Fruit fly (Drosophila melanogaster) whole organism, wandering third instar larva: ENCODE measurements around the gene Sqor.
A peak's percentile ranks its signal among the peaks of the same experiment; 100 is the strongest.

Experiments used
- Abd-B ChIP-seq: fragments of >200 bp; optimal IDR thresholded peaks from 2 replicates; lab custom pipeline; 2017; ENCODE audit warnings: missing biosample characterization, missing genetic modification characterization
- CG32264 ChIP-seq: fragments of 200-800 bp; sonication (Bioruptor generic); optimal IDR thresholded peaks from 2 replicates; lab custom pipeline; 2016; ENCODE audit warnings: missing biosample characterization, missing genetic modification characterization
- CG9705 ChIP-seq: fragments of 200-800 bp; sonication (Bioruptor generic); optimal IDR thresholded peaks from 2 replicates; lab custom pipeline; 2018; ENCODE audit warnings: missing biosample characterization, mild to moderate bottlenecking, missing genetic modification characterization
- CrebA ChIP-seq: fragments of 200-800 bp; sonication (Bioruptor generic); optimal IDR thresholded peaks from 2 replicates; lab custom pipeline; 2016; ENCODE audit warnings: missing biosample characterization, mild to moderate bottlenecking, missing genetic modification characterization, borderline replicate concordance
- Dif ChIP-seq: fragments of 200-275, 200-300 bp; sonication (Bioruptor generic); optimal IDR thresholded peaks from 2 replicates; lab custom pipeline; 2018; ENCODE audit warnings: missing biosample characterization, missing genetic modification characterization; ENCODE audit not compliant: partially characterized antibody
- GATAd ChIP-seq: sonication (Bioruptor generic); optimal IDR thresholded peaks from 2 replicates; lab custom pipeline; 2016; ENCODE audit warnings: missing biosample characterization, missing genetic modification characterization
- HLH106 ChIP-seq: fragments of 200-800 bp; optimal IDR thresholded peaks from 3 replicates; lab custom pipeline; 2019; ENCODE audit warnings: missing biosample characterization, mild to moderate bottlenecking, missing genetic modification characterization, moderate library complexity
- Hnf4 ChIP-seq: fragments of 200-800 bp; sonication (Bioruptor generic); optimal IDR thresholded peaks from 2 replicates; lab custom pipeline; 2016; ENCODE audit warnings: missing biosample characterization, mild to moderate bottlenecking, missing genetic modification characterization
- Hr83 ChIP-seq: fragments of 200-300 bp; sonication (Bioruptor generic); optimal IDR thresholded peaks from 2 replicates; lab custom pipeline; 2016; ENCODE audit warnings: missing biosample characterization, mild to moderate bottlenecking, missing genetic modification characterization, moderate library complexity; ENCODE audit not compliant: poor library complexity, severe bottlenecking
- Jra ChIP-seq: sonication (Bioruptor generic); optimal IDR thresholded peaks from 2 replicates; lab custom pipeline; 2016; ENCODE audit warnings: missing biosample characterization, missing genetic modification characterization
- Mio ChIP-seq: sonication (Bioruptor generic); optimal IDR thresholded peaks from 2 replicates; lab custom pipeline; 2016; ENCODE audit warnings: missing biosample characterization, missing genetic modification characterization
- Myc ChIP-seq: fragments of >200 bp; optimal IDR thresholded peaks from 2 replicates; lab custom pipeline; 2017
- N ChIP-seq: fragments of >200 bp; optimal IDR thresholded peaks from 2 replicates; lab custom pipeline; 2018; ENCODE audit warnings: missing biosample characterization, missing external identifiers, missing genetic modification characterization
- OdsH ChIP-seq: fragments of 200-800 bp; sonication (Bioruptor generic); optimal IDR thresholded peaks from 2 replicates; lab custom pipeline; 2016; ENCODE audit warnings: missing biosample characterization, mild to moderate bottlenecking, missing genetic modification characterization
- Rel ChIP-seq, 2 experiments: fragments of 200-800 bp; sonication (Bioruptor generic) in 1 of 2; optimal IDR thresholded peaks; 2 replicates in 1 of 2; 3 replicates in 1 of 2; lab custom pipeline; 2016 to 2019; ENCODE audit warnings: mild to moderate bottlenecking in 2 of 2, missing biosample characterization in 2 of 2, missing genetic modification characterization in 2 of 2, moderate library complexity in 1 of 2
- Sp1 ChIP-seq: fragments of 200-800 bp; sonication (Bioruptor generic); optimal IDR thresholded peaks from 3 replicates; lab custom pipeline; 2019; ENCODE audit warnings: missing biosample characterization, mild to moderate bottlenecking, missing genetic modification characterization, moderate library complexity
- Vsx2 ChIP-seq: fragments of 200-300, 225-300 bp; sonication (Bioruptor generic); optimal IDR thresholded peaks from 2 replicates; lab custom pipeline; 2018; ENCODE audit warnings: missing biosample characterization, missing genetic modification characterization; ENCODE audit not compliant: partially characterized antibody
- br ChIP-seq: fragments of 200-800 bp; sonication (Bioruptor generic); optimal IDR thresholded peaks from 2 replicates; lab custom pipeline; 2016; ENCODE audit warnings: missing biosample characterization, missing genetic modification characterization
- dl ChIP-seq, 2 experiments: fragments of 175-275, 200-275 bp in 1 of 2; fragments of 200-275 bp in 1 of 2; sonication (Bioruptor generic); optimal IDR thresholded peaks; lab custom pipeline; 2018; ENCODE audit warnings: mild to moderate bottlenecking in 2 of 2, missing biosample characterization in 2 of 2, missing genetic modification characterization in 2 of 2, moderate library complexity in 2 of 2; ENCODE audit not compliant: partially characterized antibody in 2 of 2, insufficient read depth in 1 of 2
- dsf ChIP-seq: sonication (Bioruptor generic); optimal IDR thresholded peaks from 2 replicates; lab custom pipeline; 2016; ENCODE audit warnings: missing biosample characterization, missing genetic modification characterization, borderline replicate concordance
- ey ChIP-seq: fragments of 200-800 bp; sonication (Bioruptor generic); optimal IDR thresholded peaks from 2 replicates; lab custom pipeline; 2016; ENCODE audit warnings: missing biosample characterization, missing genetic modification characterization
- foxo ChIP-seq, 2 experiments: fragments of 200-800 bp; sonication (Bioruptor generic); optimal IDR thresholded peaks; 2 replicates in 1 of 2; 3 replicates in 1 of 2; lab custom pipeline; 2016 to 2017; ENCODE audit warnings: missing biosample characterization in 2 of 2, missing genetic modification characterization in 2 of 2
- fru ChIP-seq: fragments of 200-800 bp; sonication (Bioruptor generic); optimal IDR thresholded peaks from 3 replicates; lab custom pipeline; 2016; ENCODE audit warnings: missing biosample characterization, mild to moderate bottlenecking, missing genetic modification characterization
- h ChIP-seq: fragments of 200-800 bp; sonication (Bioruptor generic); optimal IDR thresholded peaks from 3 replicates; lab custom pipeline; 2016; ENCODE audit warnings: missing biosample characterization, mild to moderate bottlenecking, missing genetic modification characterization
- jim ChIP-seq: fragments of 175-275, 200-325 bp; sonication (Bioruptor generic); optimal IDR thresholded peaks from 2 replicates; lab custom pipeline; 2016; ENCODE audit warnings: missing biosample characterization, mild to moderate bottlenecking, missing genetic modification characterization
- lola ChIP-seq: fragments of >200 bp; optimal IDR thresholded peaks from 2 replicates; lab custom pipeline; 2017; ENCODE audit warnings: missing biosample characterization, missing genetic modification characterization
- psq ChIP-seq: fragments of 200-800 bp; sonication (Bioruptor generic); optimal IDR thresholded peaks from 3 replicates; lab custom pipeline; 2017; ENCODE audit warnings: missing biosample characterization, mild to moderate bottlenecking, missing genetic modification characterization, moderate library complexity
- rgr ChIP-seq: fragments of 200-800 bp; sonication (Bioruptor generic); optimal IDR thresholded peaks from 3 replicates; lab custom pipeline; 2016; ENCODE audit warnings: missing biosample characterization, mild to moderate bottlenecking, missing genetic modification characterization
- sage ChIP-seq: fragments of 200-800 bp; sonication (Bioruptor generic); optimal IDR thresholded peaks from 2 replicates; lab custom pipeline; 2016; ENCODE audit warnings: missing biosample characterization, mild to moderate bottlenecking, missing genetic modification characterization
- tai ChIP-seq: sonication (Bioruptor generic); optimal IDR thresholded peaks from 2 replicates; lab custom pipeline; 2016; ENCODE audit warnings: missing biosample characterization, missing genetic modification characterization
- usp ChIP-seq: fragments of >200 bp; optimal IDR thresholded peaks from 2 replicates; lab custom pipeline; 2017; ENCODE audit warnings: missing biosample characterization, missing genetic modification characterization
- woc ChIP-seq: sonication (Bioruptor generic); optimal IDR thresholded peaks from 2 replicates; lab custom pipeline; 2016; ENCODE audit warnings: missing biosample characterization, mild to moderate bottlenecking, missing genetic modification characterization

Sqor gene

DNA sequence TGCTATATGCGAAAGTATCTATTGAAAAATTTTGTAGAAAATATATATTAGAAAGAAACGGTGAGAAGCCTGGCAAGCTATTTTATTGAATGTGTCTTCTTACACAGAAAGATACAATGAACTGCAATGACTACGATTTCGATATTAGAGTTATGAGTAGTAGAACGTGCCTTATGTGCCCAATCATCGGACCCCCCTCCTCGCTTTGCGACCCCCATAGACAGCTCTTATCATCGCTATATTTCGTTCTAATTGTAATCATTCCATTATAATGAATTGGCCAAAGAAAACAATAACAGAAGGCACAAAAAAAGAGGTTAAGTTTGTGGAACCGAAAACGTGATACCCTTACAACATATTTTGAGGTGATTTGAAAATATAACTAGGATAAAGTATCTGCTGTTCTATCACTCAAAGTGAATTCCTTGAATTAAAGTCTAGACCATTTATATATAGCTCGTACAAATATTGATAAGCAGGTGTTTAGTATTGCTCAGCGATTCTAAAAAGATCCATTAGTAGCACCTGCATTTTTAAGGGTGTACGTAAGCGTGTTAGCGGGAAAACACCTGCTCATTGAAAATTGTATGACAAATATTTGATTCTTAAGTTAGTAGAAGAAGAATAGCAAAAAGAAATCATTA is 7.1 kb upstream of the Sqor start:
- TF ChIP-seq h (peak; percentile 43), N (GFP tag; lab: Kevin White, UChicago) (no peak), dsf (GFP tag; lab: Kevin White, UChicago) (no peak), rgr (GFP tag; lab: Kevin White, UChicago) (no peak), Jra (GFP tag; lab: Kevin White, UChicago) (no peak), CG32264 (GFP tag; lab: Kevin White, UChicago) (no peak), br (GFP tag; lab: Kevin White, UChicago) (no peak), CG9705 (GFP tag; lab: Kevin White, UChicago) (no peak), Sp1 (no peak), usp (GFP tag; lab: Kevin White, UChicago) (no peak), Hr83 (GFP tag; lab: Kevin White, UChicago) (no peak), fru (GFP tag; lab: Kevin White, UChicago) (peak; percentile 23), Hnf4 (GFP tag; lab: Kevin White, UChicago) (no peak), jim (GFP tag; lab: Kevin White, UChicago) (no peak), Myc (lab: Kevin White, UChicago) (no peak), HLH106 (tag; lab: Kevin White, UChicago) (no peak), Abd-B (no peak), OdsH (GFP tag; lab: Kevin White, UChicago) (no peak), sage (no peak), ey (GFP tag; lab: Kevin White, UChicago) (peak; percentile 15), lola (no peak), woc (GFP tag; lab: Kevin White, UChicago) (no peak), GATAd (GFP tag; lab: Kevin White, UChicago) (no peak), Mio (GFP tag; lab: Kevin White, UChicago) (no peak), CrebA (GFP tag; lab: Kevin White, UChicago) (no peak)

DNA sequence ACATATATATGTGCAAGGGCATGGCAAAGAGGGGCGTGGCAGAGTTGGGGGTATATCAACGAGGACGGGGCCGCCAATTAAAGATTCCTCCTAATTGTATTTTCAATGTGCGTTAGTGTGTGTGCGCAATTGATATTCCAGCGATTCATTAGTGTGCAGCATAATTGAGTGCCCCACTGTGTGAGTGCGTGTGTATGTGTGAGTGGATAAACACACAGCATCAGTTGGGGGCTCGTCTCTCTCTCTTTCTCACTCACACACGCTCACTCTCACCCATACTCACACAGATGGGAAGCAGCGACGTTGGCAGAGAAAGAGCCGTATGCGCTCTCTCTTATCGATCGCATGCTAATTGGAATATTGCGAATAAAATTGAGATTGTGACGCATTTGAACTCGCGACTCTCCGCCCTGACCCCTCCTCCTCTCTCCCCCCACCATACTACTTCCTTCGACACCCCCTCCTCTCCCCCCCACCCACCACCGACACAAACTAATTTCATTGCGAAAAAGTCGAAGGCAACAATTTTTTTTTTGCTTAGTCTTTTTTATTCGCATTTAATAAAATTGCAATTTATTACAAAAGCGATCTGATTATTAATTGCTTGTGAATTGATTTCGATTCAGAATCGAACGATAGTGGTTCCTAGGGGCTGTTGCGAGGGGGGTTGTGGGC is 6.2 kb upstream of the Sqor start:
- TF ChIP-seq CG9705 (GFP tag; lab: Kevin White, UChicago) (no peak), Rel (GFP tag; optimal IDR thresholded peaks at IDR 0.05; lab: Kevin White, UChicago) (no peak), Rel (tag; optimal IDR thresholded peaks at IDR 0.05; lab: Kevin White, UChicago) (peak; percentile 2), Vsx2 (peak; percentile 11), Abd-B (no peak), CrebA (GFP tag; lab: Kevin White, UChicago) (no peak), Dif (peak; percentile 38), dl (GFP tag; optimal IDR thresholded peaks at IDR 0.05; lab: Kevin White, UChicago; ENCODE audit: insufficient read depth in 1 of 2, partially characterized antibody in 2 of 2) (peak in 1 of 2 experiments; percentile 21), foxo (GFP tag; optimal IDR thresholded peaks at IDR 0.05; lab: Kevin White, UChicago) (no peak), psq (GFP tag; lab: Kevin White, UChicago) (no peak), N (GFP tag; lab: Kevin White, UChicago) (peak; percentile 64), woc (GFP tag; lab: Kevin White, UChicago) (no peak), fru (GFP tag; lab: Kevin White, UChicago) (no peak)

DNA sequence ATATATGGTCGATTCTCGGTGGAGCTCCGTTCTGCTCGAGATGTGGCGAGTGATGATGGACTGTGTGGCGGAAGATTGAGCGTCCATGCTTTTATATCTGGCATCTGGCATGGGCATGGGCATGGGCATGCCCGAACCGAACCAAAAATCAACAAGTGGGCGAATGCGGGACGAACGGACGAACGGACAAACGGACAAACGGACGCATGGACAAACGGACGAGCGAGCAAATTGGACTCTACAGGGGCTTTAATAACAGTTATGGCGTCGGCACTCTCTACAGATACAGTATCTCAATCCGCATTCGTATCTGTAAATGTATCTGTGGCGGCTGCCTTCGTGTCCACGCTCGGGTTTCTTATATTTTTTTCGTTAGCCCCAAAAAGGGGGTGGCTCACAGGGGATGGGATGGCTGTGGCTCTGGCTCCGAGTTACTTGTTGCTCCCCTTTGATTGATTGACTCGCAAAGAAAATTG is 3.8 kb upstream of the Sqor start, which contains the start of gene ImpL2:
ImpL2 (minus strand) TSS at position 51 of the 476 bp plus-strand sequence.
- TF ChIP-seq lola (no peak), h (no peak), tai (GFP tag; lab: Kevin White, UChicago) (no peak), dl (GFP tag; optimal IDR thresholded peaks at IDR 0.05; lab: Kevin White, UChicago; ENCODE audit: insufficient read depth in 1 of 2, partially characterized antibody in 2 of 2) (no peak), CrebA (GFP tag; lab: Kevin White, UChicago) (no peak), CG32264 (GFP tag; lab: Kevin White, UChicago) (no peak), psq (GFP tag; lab: Kevin White, UChicago) (no peak), woc (GFP tag; lab: Kevin White, UChicago) (no peak), Sp1 (no peak), Vsx2 (no peak), Rel (GFP tag; optimal IDR thresholded peaks at IDR 0.05; lab: Kevin White, UChicago) (no peak), Rel (tag; optimal IDR thresholded peaks at IDR 0.05; lab: Kevin White, UChicago) (no peak), Hr83 (GFP tag; lab: Kevin White, UChicago) (no peak), HLH106 (tag; lab: Kevin White, UChicago) (no peak), OdsH (GFP tag; lab: Kevin White, UChicago) (no peak)
- TF ChIP-seq, all 38 proteins: peak for 0
